Worm (Caenorhabditis elegans) whole organism, L4 larva: ENCODE measurements around the gene str-83.

Source experiments
- cey-2 ChIP-seq: sonication (generic microtip); optimal IDR thresholded peaks from 3 replicates; lab custom pipeline; 2017; ENCODE audit warnings: missing genetic modification characterization, mild to moderate bottlenecking, missing compliant biosample characterization, antibody characterized with exemption, borderline replicate concordance; ENCODE audit not compliant: insufficient read depth
- egl-27 ChIP-seq: sonication (generic microtip); optimal IDR thresholded peaks from 3 replicates; lab custom pipeline; 2017; ENCODE audit warnings: missing biosample characterization, missing genetic modification reagents, missing genetic modification characterization
- fos-1 ChIP-seq: fragments of 150-350 bp; optimal IDR thresholded peaks from 2 replicates; lab custom pipeline; 2014; ENCODE audit warnings: missing biosample characterization, missing genetic modification characterization
- lin-39 ChIP-seq: fragments of 150-350 bp; optimal IDR thresholded peaks from 2 replicates; lab custom pipeline; 2014; ENCODE audit warnings: missing biosample characterization, missing genetic modification reagents, missing genetic modification characterization
- lir-3 ChIP-seq: sonication (generic microtip); optimal IDR thresholded peaks from 2 replicates; lab custom pipeline; 2016; ENCODE audit warnings: mild to moderate bottlenecking, missing genetic modification characterization, missing compliant biosample characterization
- nhr-6 ChIP-seq: fragments of 150-350 bp; optimal IDR thresholded peaks from 2 replicates; lab custom pipeline; 2014; ENCODE audit warnings: missing biosample characterization, missing genetic modification characterization
- nhr-76 ChIP-seq: fragments of 150-350 bp; optimal IDR thresholded peaks from 2 replicates; lab custom pipeline; 2014; ENCODE audit warnings: missing biosample characterization, missing genetic modification characterization
- pqm-1 ChIP-seq: sonication (generic microtip); optimal IDR thresholded peaks from 2 replicates; lab custom pipeline; 2017; ENCODE audit warnings: missing biosample characterization, missing genetic modification characterization
- rbr-2 ChIP-seq: sonication (generic microtip); optimal IDR thresholded peaks from 2 replicates; lab custom pipeline; 2016; ENCODE audit warnings: missing genotype, missing genetic modification characterization, missing compliant biosample characterization
- sdz-12 ChIP-seq: fragments of 200-800 bp; sonication (Bioruptor generic); optimal IDR thresholded peaks from 2 replicates; lab custom pipeline; 2018; ENCODE audit warnings: mild to moderate bottlenecking, missing genetic modification characterization, missing compliant biosample characterization
- skn-1 ChIP-seq: fragments of 150-350 bp; optimal IDR thresholded peaks from 2 replicates; lab custom pipeline; 2014; ENCODE audit warnings: missing biosample characterization, missing genetic modification characterization
- zag-1 ChIP-seq: fragments of 150-350 bp; optimal IDR thresholded peaks from 2 replicates; lab custom pipeline; 2014; ENCODE audit warnings: missing biosample characterization, missing genetic modification characterization
- zfp-2 ChIP-seq: sonication (generic microtip); optimal IDR thresholded peaks from 2 replicates; lab custom pipeline; 2016; ENCODE audit warnings: mild to moderate bottlenecking, missing genetic modification characterization, missing compliant biosample characterization
- ztf-11 ChIP-seq: fragments of 150-350 bp; optimal IDR thresholded peaks from 2 replicates; lab custom pipeline; 2014; ENCODE audit warnings: missing biosample characterization, missing genetic modification characterization

ce11 chrV:4024777-4025176 lies 47.7 kb downstream of the str-83 start, which contains the start of gene K09D9.1:
- TF ChIP-seq lir-3 (tag; lab: Kevin White, UChicago) = no peak
- no peak for TF ChIP-seq zfp-2 (tag; lab: Kevin White, UChicago)
- TF ChIP-seq lin-39 (tag; lab: Kevin White, UChicago) = no peak
- no peak for TF ChIP-seq cey-2
- TF ChIP-seq pqm-1 (tag; lab: Kevin White, UChicago) = peak; percentile 75
- no peak for TF ChIP-seq nhr-76 (tag; lab: Kevin White, UChicago)
- no peak for TF ChIP-seq zag-1
- no peak for TF ChIP-seq skn-1 (tag; lab: Kevin White, UChicago)
- no peak for TF ChIP-seq egl-27 (tag; lab: Kevin White, UChicago)
- TF ChIP-seq ztf-11 (tag; lab: Kevin White, UChicago) = no peak
- peak; percentile 17 for TF ChIP-seq nhr-6
- no peak for TF ChIP-seq fos-1 (tag; lab: Kevin White, UChicago)
- no peak for TF ChIP-seq sdz-12 (GFP tag; lab: Kevin White, UChicago)
- TF ChIP-seq rbr-2 (tag; lab: Kevin White, UChicago) = no peak
